Worm (Caenorhabditis elegans): ENCODE results near the gene asp-3.
A peak's percentile ranks its signal among the peaks of the same experiment; 100 is the strongest.

DNA sequence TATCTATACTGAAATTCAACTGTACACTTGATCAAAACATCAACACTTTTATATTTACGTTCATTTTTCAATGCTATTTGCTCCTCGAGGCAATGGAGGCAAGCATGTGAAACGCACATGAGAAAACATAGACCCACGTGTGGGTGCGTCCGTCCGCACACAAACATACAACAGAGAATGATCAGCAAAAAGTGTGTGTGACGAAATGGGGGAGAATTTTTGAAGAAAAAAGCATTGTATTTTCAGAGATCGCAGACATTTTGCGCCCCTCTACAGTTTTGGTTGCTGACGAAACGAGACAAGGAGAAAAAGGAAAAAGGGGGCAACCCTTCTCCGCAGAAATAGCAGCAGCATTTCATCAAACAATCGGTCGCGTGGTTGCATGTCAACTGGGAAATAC, 40.7 kb upstream of the asp-3 start:
- peak; percentile 99 for TF ChIP-seq pha-4 (tag; optimal IDR thresholded peaks at IDR 0.05)
- peak; percentile 86 for TF ChIP-seq nhr-23 (tag; optimal IDR thresholded peaks at IDR 0.05)
- TF ChIP-seq nhr-43 (tag; optimal IDR thresholded peaks at IDR 0.05; ENCODE audit: poor library complexity, severe bottlenecking), result peak; percentile 83
